Worm (Caenorhabditis elegans): ENCODE data around the gene pph-6.

DNA sequence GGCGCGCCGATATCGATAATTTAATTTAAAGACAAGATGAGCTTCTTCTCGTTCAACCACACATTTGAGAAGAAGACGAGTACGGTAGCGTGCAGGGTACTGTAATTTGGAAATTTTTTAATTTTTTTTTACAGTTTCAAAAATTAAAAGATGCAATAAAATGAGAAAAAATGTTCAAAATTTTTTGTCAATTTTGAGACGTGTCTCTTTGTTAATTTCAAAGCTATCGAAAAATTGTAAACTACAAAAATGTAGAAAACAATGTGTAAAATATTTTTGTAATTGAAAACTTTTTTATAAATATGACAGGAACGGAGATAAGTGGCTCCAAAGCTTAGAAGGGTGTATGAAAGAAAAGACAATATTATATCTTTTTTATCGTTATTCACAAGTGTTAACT is 30.1 kb upstream of the pph-6 start, which contains the start of gene K01A11.1:
- TF ChIP-seq snpc-4 (tag; optimal IDR thresholded peaks at IDR 0.05) (no peak), elt-3 (tag; optimal IDR thresholded peaks at IDR 0.05) (no peak), nhr-76 (tag; optimal IDR thresholded peaks at IDR 0.05) (no peak), ztf-11 (tag; optimal IDR thresholded peaks at IDR 0.05) (no peak)

Measured in whole organism, mixed stage, embryonic.